Worm (Caenorhabditis elegans): ENCODE data around the gene ZC21.8.

- TF ChIP-seq ztf-11 (tag; optimal IDR thresholded peaks at IDR 0.05) (no peak), nhr-12 (tag; optimal IDR thresholded peaks at IDR 0.05) (no peak)
Measured at ce11 chrIII:8534647-8535181, 14.9 kb upstream of the ZC21.8 start, which contains the start of gene trp-1.
